Worm (Caenorhabditis elegans) whole organism, L4/young adult: ENCODE results near the gene pals-24.
"Not testable (repeated sequence)": the region's sequence is repeated elsewhere in the genome, so short reads cannot be mapped to it uniquely, and the experiment has no call there.

ENCODE experiments used
- W03F9.2 ChIP-seq: fragments of 150-350 bp; optimal IDR thresholded peaks from 2 replicates; lab custom pipeline; 2014; ENCODE audit warnings: missing biosample characterization, missing genetic modification characterization
- dao-5 ChIP-seq: sonication (generic microtip); optimal IDR thresholded peaks from 2 replicates; lab custom pipeline; 2016; ENCODE audit warnings: missing genotype, missing genetic modification characterization, moderate library complexity, missing compliant biosample characterization
- him-1 ChIP-seq: sonication (generic microtip); optimal IDR thresholded peaks from 2 replicates; lab custom pipeline; 2016; ENCODE audit warnings: missing genotype, missing genetic modification reagents, missing genetic modification characterization, missing compliant biosample characterization

DNA sequence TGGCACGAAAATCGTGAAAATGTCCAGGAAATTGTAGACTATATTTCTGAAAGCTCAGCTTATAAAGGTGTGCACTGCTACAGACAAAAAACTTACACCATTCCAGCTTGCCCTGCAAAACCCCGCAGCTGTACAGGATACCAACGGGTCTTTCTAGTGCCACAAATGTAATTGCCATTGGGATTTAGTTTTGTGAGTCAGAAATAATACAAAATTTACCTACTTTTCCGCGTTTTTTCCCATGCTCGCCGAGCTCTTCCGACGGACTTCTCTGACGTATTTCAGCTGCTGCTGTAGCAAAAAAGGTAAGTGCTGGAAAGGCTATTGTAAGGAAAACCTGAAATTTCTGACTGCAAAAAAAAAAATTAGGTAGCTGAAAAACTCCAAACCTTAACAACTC, 23.2 kb upstream of the pals-24 start, which contains the start of gene C29F9.8:
- TF ChIP-seq him-1, W03F9.2, dao-5 (tag; lab: Kevin White, UChicago): not testable (repeated sequence)
